Fruit fly (Drosophila melanogaster) Kc167 (cell line): ENCODE results near the gene abd-A.

Experiments used
- h ChIP-seq: fragments of >200 bp; optimal IDR thresholded peaks from 3 replicates; lab custom pipeline; 2018; ENCODE audit warnings: missing external identifiers
- insv ChIP-seq: fragments of >200 bp; optimal IDR thresholded peaks from 3 replicates; lab custom pipeline; 2018; ENCODE audit warnings: missing external identifiers
- psq ChIP-seq: fragments of >200 bp; optimal IDR thresholded peaks from 2 replicates; lab custom pipeline; 2017; ENCODE audit warnings: missing external identifiers
- ttk ChIP-seq: sonication (Bioruptor generic); optimal IDR thresholded peaks from 2 replicates; lab custom pipeline; 2017; ENCODE audit warnings: missing external identifiers

dm6 chr3R:16822015-16822414 is 7.8 kb downstream of the abd-A start:
- TF ChIP-seq h = no peak
- no peak for TF ChIP-seq ttk (lab: Kevin White, UChicago)
- no peak for TF ChIP-seq psq (lab: Kevin White, UChicago)
- TF ChIP-seq insv (lab: Kevin White, UChicago) = no peak
